Fruit fly (Drosophila melanogaster): ENCODE data around the gene Dus1.

- TF ChIP-seq CG4496 (GFP tag; IDR thresholded peaks at IDR 0.05): no peak
- TF ChIP-seq fd96Ca (GFP tag; IDR thresholded peaks at IDR 0.05): no peak
- TF ChIP-seq gl (tag; optimal IDR thresholded peaks at IDR 0.05): no peak
- no peak for TF ChIP-seq CG10348 (GFP tag; IDR thresholded peaks at IDR 0.05)
- TF ChIP-seq CG32121 (GFP tag; IDR thresholded peaks at IDR 0.05): no peak
These were observed 50.4 kb downstream of the Dus1 start for dm6 chr2L:221152-221551.
